Fruit fly (Drosophila melanogaster): ENCODE results near the gene CG10431.
A peak's percentile ranks its signal among the peaks of the same experiment; 100 is the strongest.

The CG10431 gene

dm6 chr2L:18965367-18966213 lies 8.9 kb upstream of the CG10431 start:
- TF ChIP-seq CG12605 (GFP tag; IDR thresholded peaks at IDR 0.05) = no peak
- TF ChIP-seq CG32121 (GFP tag; IDR thresholded peaks at IDR 0.05) = no peak
- TF ChIP-seq CG9948 (tag; optimal IDR thresholded peaks at IDR 0.05) = peak; percentile 4

dm6 chr2L:18966214-18966556 lies 8.3 kb upstream of the CG10431 start:
- TF ChIP-seq D1 (tag; optimal IDR thresholded peaks at IDR 0.05) (no peak), rn (GFP tag; IDR thresholded peaks at IDR 0.05) (no peak), fd96Ca (GFP tag; IDR thresholded peaks at IDR 0.05) (peak; percentile 57; the same call in 2 of the 3 replicates), CG15710 (tag; optimal IDR thresholded peaks at IDR 0.05) (peak; percentile 38), Pif1B (GFP tag; optimal IDR thresholded peaks at IDR 0.05) (no peak), gl (tag; optimal IDR thresholded peaks at IDR 0.05) (no peak), CG4496 (GFP tag; IDR thresholded peaks at IDR 0.05) (peak; percentile 88), CG12605 (GFP tag; IDR thresholded peaks at IDR 0.05) (peak; percentile 85), CG8159 (tag; optimal IDR thresholded peaks at IDR 0.05) (peak; percentile 56), Ets98B (GFP tag; IDR thresholded peaks at IDR 0.05) (peak; percentile 79), Pif1A (GFP tag; optimal IDR thresholded peaks at IDR 0.05) (no peak), CG14655 (GFP tag; optimal IDR thresholded peaks at IDR 0.05) (peak; percentile 53), CG34367 (tag; optimal IDR thresholded peaks at IDR 0.05) (no peak), CG13204 (GFP tag; optimal IDR thresholded peaks at IDR 0.05) (no peak), CG9948 (tag; optimal IDR thresholded peaks at IDR 0.05) (peak; percentile 47), Snoo (tag; optimal IDR thresholded peaks at IDR 0.05) (no peak), CG32121 (GFP tag; IDR thresholded peaks at IDR 0.05) (peak; percentile 84), CG8301 (tag; optimal IDR thresholded peaks at IDR 0.05) (peak; percentile 37), CG17806 (tag; optimal IDR thresholded peaks at IDR 0.05) (peak; percentile 62), EcR (GFP tag; optimal IDR thresholded peaks at IDR 0.05) (no peak), CG10348 (GFP tag; IDR thresholded peaks at IDR 0.05) (no peak)

dm6 chr2L:18966844-18967243 lies 7.7 kb upstream of the CG10431 start:
- no peak for TF ChIP-seq Snoo (tag; optimal IDR thresholded peaks at IDR 0.05)
- peak; percentile 56; the same call in 1 of the 2 replicates for TF ChIP-seq CG32121 (GFP tag; IDR thresholded peaks at IDR 0.05)
- TF ChIP-seq CG4496 (GFP tag; IDR thresholded peaks at IDR 0.05) = peak; percentile 58; the same call in 1 of the 3 replicates
- TF ChIP-seq Ets98B (GFP tag; IDR thresholded peaks at IDR 0.05) = peak; percentile 49
- peak; percentile 0 for TF ChIP-seq CG17806 (tag; optimal IDR thresholded peaks at IDR 0.05)
- no peak for TF ChIP-seq CG8301 (tag; optimal IDR thresholded peaks at IDR 0.05)
- no peak for TF ChIP-seq CG12605 (GFP tag; IDR thresholded peaks at IDR 0.05)
- TF ChIP-seq D1 (tag; optimal IDR thresholded peaks at IDR 0.05) = no peak
- TF ChIP-seq fd96Ca (GFP tag; IDR thresholded peaks at IDR 0.05) = 0 out of 3 replicates have a peak, but pooled peaks have one; percentile 14

dm6 chr2L:18967897-18968296 lies 6.6 kb upstream of the CG10431 start:
- no peak for TF ChIP-seq EcR (GFP tag; optimal IDR thresholded peaks at IDR 0.05)
- TF ChIP-seq fd96Ca (GFP tag; IDR thresholded peaks at IDR 0.05) = no peak
- TF ChIP-seq rn (GFP tag; IDR thresholded peaks at IDR 0.05) = no peak
- TF ChIP-seq CG8301 (tag; optimal IDR thresholded peaks at IDR 0.05) = no peak
- TF ChIP-seq CG34367 (tag; optimal IDR thresholded peaks at IDR 0.05) = no peak
- no peak for TF ChIP-seq CG9948 (tag; optimal IDR thresholded peaks at IDR 0.05)
- no peak for TF ChIP-seq Pif1A (GFP tag; optimal IDR thresholded peaks at IDR 0.05)

dm6 chr2L:18968370-18969105 lies 6.0 kb upstream of the CG10431 start, which contains the start of the genes Nak and Tango6:
Nak (minus strand) TSS chr2L:18968744.
Tango6 (plus strand) TSS chr2L:18969028.
- TF ChIP-seq Ets98B (GFP tag; IDR thresholded peaks at IDR 0.05) = no peak
- TF ChIP-seq gl (tag; optimal IDR thresholded peaks at IDR 0.05) = no peak
- peak; percentile 33 for TF ChIP-seq CG8159 (tag; optimal IDR thresholded peaks at IDR 0.05)
- TF ChIP-seq EcR (GFP tag; optimal IDR thresholded peaks at IDR 0.05) = peak; percentile 27
- peak; percentile 25 for TF ChIP-seq CG15710 (tag; optimal IDR thresholded peaks at IDR 0.05)
- no peak for TF ChIP-seq CG32121 (GFP tag; IDR thresholded peaks at IDR 0.05)

- TF ChIP-seq gl (tag; optimal IDR thresholded peaks at IDR 0.05) (no peak), CG15710 (tag; optimal IDR thresholded peaks at IDR 0.05) (no peak), CG8301 (tag; optimal IDR thresholded peaks at IDR 0.05) (no peak), CG9948 (tag; optimal IDR thresholded peaks at IDR 0.05) (no peak), CG10348 (GFP tag; IDR thresholded peaks at IDR 0.05) (no peak)
Measured at dm6 chr2L:18976749-18977148, 2.2 kb downstream of the CG10431 start.

- no peak for TF ChIP-seq EcR (GFP tag; optimal IDR thresholded peaks at IDR 0.05)
- no peak for TF ChIP-seq CG13204 (GFP tag; optimal IDR thresholded peaks at IDR 0.05)
- TF ChIP-seq CG9948 (tag; optimal IDR thresholded peaks at IDR 0.05) = no peak
- no peak for TF ChIP-seq CG14655 (GFP tag; optimal IDR thresholded peaks at IDR 0.05)
- no peak for TF ChIP-seq CG32121 (GFP tag; IDR thresholded peaks at IDR 0.05)
- TF ChIP-seq gl (tag; optimal IDR thresholded peaks at IDR 0.05) = no peak
- no peak for TF ChIP-seq CG12605 (GFP tag; IDR thresholded peaks at IDR 0.05)
- TF ChIP-seq CG8301 (tag; optimal IDR thresholded peaks at IDR 0.05) = no peak
- no peak for TF ChIP-seq fd96Ca (GFP tag; IDR thresholded peaks at IDR 0.05)
- no peak for TF ChIP-seq CG34367 (tag; optimal IDR thresholded peaks at IDR 0.05)
- TF ChIP-seq D1 (tag; optimal IDR thresholded peaks at IDR 0.05) = no peak
- no peak for TF ChIP-seq rn (GFP tag; IDR thresholded peaks at IDR 0.05)
- TF ChIP-seq CG10348 (GFP tag; IDR thresholded peaks at IDR 0.05) = no peak
- no peak for TF ChIP-seq Ets98B (GFP tag; IDR thresholded peaks at IDR 0.05)
- no peak for TF ChIP-seq CG4496 (GFP tag; IDR thresholded peaks at IDR 0.05)
- TF ChIP-seq Pif1B (GFP tag; optimal IDR thresholded peaks at IDR 0.05) = no peak
- TF ChIP-seq Pif1A (GFP tag; optimal IDR thresholded peaks at IDR 0.05) = no peak
- TF ChIP-seq CG17806 (tag; optimal IDR thresholded peaks at IDR 0.05) = no peak
- no peak for TF ChIP-seq CG15710 (tag; optimal IDR thresholded peaks at IDR 0.05)
Measured at dm6 chr2L:18978923-18979322, 4.4 kb downstream of the CG10431 start.
